Worm (Caenorhabditis elegans): ENCODE measurements around the gene vps-24.

The vps-24 gene

ce11 chrII:5016977-5017585, 23.3 kb downstream of the vps-24 start:
- TF ChIP-seq unc-62 (GFP tag; optimal IDR thresholded peaks at IDR 0.05), result no peak

- TF ChIP-seq unc-62 (GFP tag; optimal IDR thresholded peaks at IDR 0.05), result no peak
Observed at ce11 chrII:5018578-5018977, 24.8 kb downstream of the vps-24 start.

DNA sequence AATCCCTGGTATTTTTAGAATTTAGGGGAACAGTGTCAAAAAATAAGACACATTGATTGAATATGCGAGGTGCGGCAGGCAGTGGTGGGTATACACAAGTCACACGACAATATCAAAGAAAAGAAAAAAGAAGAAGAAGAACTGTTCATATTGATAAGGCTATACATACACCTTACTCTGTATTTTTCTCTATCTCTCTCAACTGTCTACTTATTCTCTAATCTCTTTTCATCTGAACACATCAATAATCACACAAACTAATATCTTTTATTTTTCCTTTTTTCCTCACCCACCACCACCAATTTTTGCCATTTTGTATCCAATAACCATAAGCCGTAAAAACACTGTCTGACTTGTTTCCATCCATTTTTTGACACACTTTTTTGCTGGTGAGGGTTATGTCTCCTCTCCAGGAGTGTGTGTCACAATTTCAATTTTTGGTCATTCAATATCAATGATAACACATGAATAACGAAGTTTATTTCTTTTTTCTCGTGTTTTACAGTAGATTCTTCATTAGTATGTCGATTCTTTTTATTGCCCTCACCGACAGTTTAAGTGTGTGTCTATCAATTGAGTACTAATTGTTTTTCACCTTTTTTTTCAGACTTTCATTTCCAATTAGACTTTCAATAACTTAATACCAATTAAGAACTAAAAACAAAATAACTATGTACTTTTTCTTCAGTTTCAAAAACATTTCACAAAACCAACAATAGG, 25.8 kb downstream of the vps-24 start:
- TF ChIP-seq unc-62 (GFP tag; optimal IDR thresholded peaks at IDR 0.05), result no peak

ce11 chrII:5020513-5021081, 26.8 kb downstream of the vps-24 start:
- TF ChIP-seq unc-62 (GFP tag; optimal IDR thresholded peaks at IDR 0.05), result no peak

DNA sequence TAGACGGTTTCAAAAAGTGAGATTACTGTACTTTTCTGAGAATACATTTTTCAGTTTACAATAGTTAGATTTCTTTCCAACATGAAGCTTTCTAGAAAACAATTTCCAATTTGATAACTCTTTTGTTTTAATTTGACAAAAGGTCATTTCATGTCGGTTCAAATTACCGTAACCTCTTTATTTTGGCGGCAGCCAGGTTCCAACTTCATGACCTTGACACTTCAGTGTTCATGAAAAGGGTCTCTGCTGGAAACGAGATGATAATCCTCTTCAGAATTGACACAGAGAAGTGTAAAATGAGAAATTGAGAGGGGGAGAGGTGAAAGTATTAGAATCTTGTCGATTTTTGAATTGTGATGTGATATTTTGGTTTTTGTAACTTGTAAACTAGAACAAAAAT, 27.7 kb downstream of the vps-24 start:
- no peak for TF ChIP-seq unc-62 (GFP tag; optimal IDR thresholded peaks at IDR 0.05)

- TF ChIP-seq unc-62 (GFP tag; optimal IDR thresholded peaks at IDR 0.05), result no peak
Observed at ce11 chrII:5022381-5022855, 28.6 kb downstream of the vps-24 start, which contains the start of the genes nsy-1 and F59A6.13. TSS of gene nsy-1 (plus strand) at chrII:5022757. TSS of gene F59A6.13 (plus strand) at chrII:5022805.

- no peak for TF ChIP-seq unc-62 (GFP tag; optimal IDR thresholded peaks at IDR 0.05)
Observed at ce11 chrII:5027952-5028351, 34.2 kb downstream of the vps-24 start.

ce11 chrII:5031612-5032011, 37.8 kb downstream of the vps-24 start, which contains the start of gene wdr-83:
TSS of gene wdr-83 (minus strand) at chrII:5031712.
- no peak for TF ChIP-seq unc-62 (GFP tag; optimal IDR thresholded peaks at IDR 0.05)

DNA sequence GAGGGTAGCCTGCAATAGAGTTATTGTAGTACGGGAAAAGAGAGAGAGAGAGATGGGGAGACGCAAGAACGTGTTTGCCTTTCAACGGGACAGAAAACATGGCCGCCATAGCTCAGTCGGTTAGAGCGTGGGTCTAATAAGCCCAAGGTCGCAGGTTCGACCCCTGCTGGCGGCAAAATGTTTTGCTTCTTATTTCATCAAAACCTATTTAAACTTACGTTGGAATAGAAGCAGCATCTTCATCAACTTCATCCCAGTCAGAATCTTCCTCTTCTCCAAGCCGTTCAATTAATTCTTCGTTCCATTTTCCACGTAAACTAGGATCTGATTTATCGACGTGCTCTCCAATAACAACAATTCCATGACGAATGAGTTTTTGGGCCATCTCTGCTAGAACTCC, 38.9 kb downstream of the vps-24 start:
- no peak for TF ChIP-seq unc-62 (GFP tag; optimal IDR thresholded peaks at IDR 0.05)

DNA sequence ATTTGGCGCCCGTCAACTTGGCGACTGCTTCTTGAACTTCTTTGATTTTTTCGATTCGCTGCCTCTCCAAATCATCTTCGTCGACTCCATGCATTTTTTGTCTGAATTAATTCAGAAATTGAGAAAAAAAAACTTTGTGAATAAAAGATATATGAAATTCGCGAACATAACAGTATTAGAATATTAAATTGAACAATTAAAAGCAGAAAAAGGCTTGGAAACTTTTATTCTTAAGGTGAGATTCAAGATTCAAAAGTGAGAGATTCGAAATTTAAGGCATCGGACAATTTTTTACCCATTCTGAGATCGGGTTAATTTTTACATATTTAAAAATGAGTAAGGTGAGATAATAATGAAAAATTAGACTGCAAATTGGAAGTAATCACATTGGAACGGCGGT, 40.1 kb downstream of the vps-24 start, which contains the start of gene F33G12.3:
TSS of gene F33G12.3 (minus strand) at position 101 of the 400 bp plus-strand sequence.
- TF ChIP-seq unc-62 (GFP tag; optimal IDR thresholded peaks at IDR 0.05), result no peak

DNA sequence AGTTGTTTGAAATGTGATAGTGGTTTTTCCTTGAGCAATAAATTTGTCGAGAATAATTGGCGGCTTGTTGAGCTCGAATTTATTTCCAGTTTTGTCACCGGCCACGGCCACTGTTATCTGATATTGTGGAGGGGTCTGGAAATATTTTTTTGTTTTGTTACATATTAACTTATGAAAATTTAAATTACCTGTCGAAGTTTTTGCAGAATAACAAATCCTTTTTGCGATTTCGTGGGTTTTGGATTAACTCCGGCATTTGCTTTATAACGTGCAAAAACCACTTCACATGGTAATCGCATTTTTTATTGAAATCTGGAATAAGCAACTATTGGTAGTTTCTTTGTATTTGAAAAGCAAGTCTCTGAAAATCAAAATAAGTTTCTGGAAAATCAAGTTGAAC, 42.3 kb downstream of the vps-24 start, which contains the start of gene lrr-1:
TSS of gene lrr-1 (minus strand) at position 312 of the 400 bp plus-strand sequence.
- no peak for TF ChIP-seq unc-62 (GFP tag; optimal IDR thresholded peaks at IDR 0.05)

ce11 chrII:5039912-5040311, 46.1 kb downstream of the vps-24 start, which contains the start of gene golg-2:
TSS of gene golg-2 (minus strand) at chrII:5040091.
- no peak for TF ChIP-seq unc-62 (GFP tag; optimal IDR thresholded peaks at IDR 0.05)

ce11 chrII:5040631-5041156, 46.9 kb downstream of the vps-24 start, which contains the start of gene F33G12.7:
TSS of gene F33G12.7 (minus strand) at chrII:5040681.
- no peak for TF ChIP-seq unc-62 (GFP tag; optimal IDR thresholded peaks at IDR 0.05)

- TF ChIP-seq unc-62 (GFP tag; optimal IDR thresholded peaks at IDR 0.05), result no peak
Observed at ce11 chrII:5042381-5042930, 48.7 kb downstream of the vps-24 start.
